Worm (Caenorhabditis elegans) whole organism, L4 larva: Measurements from ENCODE around the gene F13H10.1.

Experiments used
- F10B5.3 ChIP-seq: sonication (generic microtip); optimal IDR thresholded peaks from 2 replicates; lab custom pipeline; 2016; ENCODE audit warnings: mild to moderate bottlenecking, missing genetic modification characterization, missing compliant biosample characterization
- F37D6.2 ChIP-seq: sonication (generic microtip); optimal IDR thresholded peaks from 2 replicates; lab custom pipeline; 2016; ENCODE audit warnings: mild to moderate bottlenecking, missing genetic modification characterization, missing compliant biosample characterization
- F44E2.7 ChIP-seq: fragments of 200-800 bp; sonication (Bioruptor generic); IDR thresholded peaks from 2 replicates; pipeline ENCODE4 v2.1.2; 2022; ENCODE audit warnings: missing genetic modification characterization, missing compliant biosample characterization
- F49E8.2 ChIP-seq: sonication (generic microtip); optimal IDR thresholded peaks from 2 replicates; lab custom pipeline; 2016; ENCODE audit warnings: missing compliant biosample characterization, mild to moderate bottlenecking, missing genetic modification characterization, borderline replicate concordance
- T20F7.1 ChIP-seq: fragments of 200-800 bp; sonication (Bioruptor generic); optimal IDR thresholded peaks from 2 replicates; lab custom pipeline; 2018; ENCODE audit warnings: mild to moderate bottlenecking, missing genetic modification characterization, missing compliant biosample characterization
- Y105C5A.15 ChIP-seq: fragments of 200-800 bp; sonication (Bioruptor generic); IDR thresholded peaks from 2 replicates; pipeline ENCODE4 v1.3.6; 2022; ENCODE audit warnings: missing genetic modification characterization, missing compliant biosample characterization
- Y48G9A.11 ChIP-seq: fragments of 200-800 bp; sonication (Bioruptor generic); IDR thresholded peaks from 2 replicates; pipeline ENCODE4 v1.3.6; 2022; ENCODE audit warnings: missing genetic modification reagents, missing genetic modification characterization, missing compliant biosample characterization
- ZK546.5 ChIP-seq, 2 experiments: sonication (generic microtip); optimal IDR thresholded peaks; 2 replicates each; lab custom pipeline; 2017; ENCODE audit warnings: missing biosample characterization in 2 of 2, missing genetic modification characterization in 2 of 2
- aly-2 ChIP-seq: sonication (generic microtip); optimal IDR thresholded peaks from 2 replicates; lab custom pipeline; 2018; ENCODE audit warnings: missing biosample characterization, missing genetic modification characterization
- arid-1 ChIP-seq: fragments of 200-800 bp; sonication (Bioruptor generic); conservative IDR thresholded peaks from 2 replicates; pipeline ENCODE4 v1.3.6; 2022; ENCODE audit warnings: missing genetic modification reagents, missing genetic modification characterization, missing compliant biosample characterization
- ceh-28 ChIP-seq: fragments of 150-350 bp; optimal IDR thresholded peaks from 2 replicates; lab custom pipeline; 2014; ENCODE audit warnings: missing biosample characterization, missing genetic modification reagents, missing genetic modification characterization
- ceh-44 ChIP-seq: fragments of 200-800 bp; sonication (Bioruptor generic); IDR thresholded peaks from 2 replicates; pipeline ENCODE4 v1.3.6; 2022; ENCODE audit warnings: missing genetic modification reagents, missing genetic modification characterization, missing compliant biosample characterization
- ceh-62 ChIP-seq: sonication (generic microtip); optimal IDR thresholded peaks from 2 replicates; lab custom pipeline; 2017; ENCODE audit warnings: missing biosample characterization, missing genetic modification characterization
- ceh-82 ChIP-seq: sonication (generic microtip); optimal IDR thresholded peaks from 2 replicates; lab custom pipeline; 2017; ENCODE audit warnings: missing biosample characterization, missing genetic modification characterization
- ces-1 ChIP-seq: fragments of 150-350 bp; sonication (generic microtip); optimal IDR thresholded peaks from 4 replicates; lab custom pipeline; 2014; ENCODE audit warnings: missing biosample characterization, missing genetic modification reagents, missing genetic modification characterization
- cey-2 ChIP-seq: sonication (generic microtip); optimal IDR thresholded peaks from 3 replicates; lab custom pipeline; 2017; ENCODE audit warnings: missing genetic modification characterization, mild to moderate bottlenecking, missing compliant biosample characterization, antibody characterized with exemption, borderline replicate concordance; ENCODE audit not compliant: insufficient read depth
- daf-8 ChIP-seq: fragments of 200-800 bp; sonication (Bioruptor generic); IDR thresholded peaks from 2 replicates; pipeline ENCODE4 v1.3.6; 2022; ENCODE audit warnings: missing genetic modification characterization, missing compliant biosample characterization
- dmd-9 ChIP-seq: fragments of 200-800 bp; sonication (Bioruptor generic); IDR thresholded peaks from 2 replicates; pipeline ENCODE4 v1.3.6; 2022; ENCODE audit warnings: missing genetic modification reagents, missing genetic modification characterization, missing compliant biosample characterization
- dpl-1 ChIP-seq: fragments of 150-350 bp; optimal IDR thresholded peaks from 2 replicates; lab custom pipeline; 2014; ENCODE audit warnings: missing biosample characterization, missing genetic modification reagents, missing genetic modification characterization
- duxl-1 ChIP-seq: sonication (generic microtip); optimal IDR thresholded peaks from 2 replicates; lab custom pipeline; 2016; ENCODE audit warnings: mild to moderate bottlenecking, missing genetic modification characterization, moderate library complexity, missing compliant biosample characterization; ENCODE audit not compliant: poor library complexity
- egl-27 ChIP-seq: sonication (generic microtip); optimal IDR thresholded peaks from 3 replicates; lab custom pipeline; 2017; ENCODE audit warnings: missing biosample characterization, missing genetic modification reagents, missing genetic modification characterization
- gei-8 ChIP-seq: fragments of 200-800 bp; sonication (Bioruptor generic); optimal IDR thresholded peaks from 2 replicates; lab custom pipeline; 2018; ENCODE audit warnings: mild to moderate bottlenecking, missing genetic modification characterization, missing compliant biosample characterization
- hif-1 ChIP-seq, 2 experiments: sonication (generic microtip); optimal IDR thresholded peaks; 2 replicates each; lab custom pipeline; 2016 to 2017; ENCODE audit warnings: missing compliant biosample characterization in 2 of 2, missing genetic modification characterization in 2 of 2, missing genetic modification reagents in 2 of 2, missing genotype in 2 of 2, mild to moderate bottlenecking in 1 of 2
- hlh-11 ChIP-seq: fragments of 200-800 bp; sonication (Bioruptor generic); optimal IDR thresholded peaks from 2 replicates; lab custom pipeline; 2018; ENCODE audit warnings: mild to moderate bottlenecking, missing genetic modification characterization, missing compliant biosample characterization
- hlh-30 ChIP-seq: sonication (generic microtip); optimal IDR thresholded peaks from 2 replicates; lab custom pipeline; 2017; ENCODE audit warnings: antibody characterized with exemption, mild to moderate bottlenecking, missing genetic modification characterization, missing compliant biosample characterization; ENCODE audit not compliant: insufficient read depth
- lim-7 ChIP-seq: fragments of 200-800 bp; sonication (Bioruptor generic); IDR thresholded peaks from 2 replicates; pipeline ENCODE4 v1.3.6; 2022; ENCODE audit warnings: missing genetic modification characterization, missing compliant biosample characterization
- lin-1 ChIP-seq: fragments of 200-800 bp; sonication (Bioruptor generic); IDR thresholded peaks from 2 replicates; pipeline ENCODE4 v1.3.6; 2022; ENCODE audit warnings: missing genetic modification reagents, missing genetic modification characterization, missing compliant biosample characterization
- lin-13 ChIP-seq: fragments of 150-350 bp; optimal IDR thresholded peaks from 2 replicates; lab custom pipeline; 2014; ENCODE audit warnings: missing biosample characterization, missing genetic modification reagents, missing genetic modification characterization
- lin-15B ChIP-seq: fragments of 150-350 bp; sonication (generic microtip); optimal IDR thresholded peaks from 3 replicates; lab custom pipeline; 2014; ENCODE audit warnings: missing biosample characterization, missing genetic modification characterization
- lin-29 ChIP-seq: fragments of 200-800 bp; sonication (Bioruptor generic); IDR thresholded peaks from 2 replicates; pipeline ENCODE4 v1.3.6; 2022; ENCODE audit warnings: missing genetic modification reagents, missing genetic modification characterization, missing compliant biosample characterization
- lin-39 ChIP-seq: fragments of 150-350 bp; optimal IDR thresholded peaks from 2 replicates; lab custom pipeline; 2014; ENCODE audit warnings: missing biosample characterization, missing genetic modification reagents, missing genetic modification characterization
- lsy-2 ChIP-seq, 2 experiments: fragments of 150-350 bp in 1 of 2; sonication (generic microtip) in 1 of 2; optimal IDR thresholded peaks; 2 replicates each; lab custom pipeline; 2014 to 2017; ENCODE audit warnings: missing biosample characterization in 2 of 2, missing genetic modification characterization in 2 of 2
- madf-9 ChIP-seq: fragments of 200-800 bp; sonication (Bioruptor generic); conservative IDR thresholded peaks from 2 replicates; pipeline ENCODE4 v1.3.6; 2022; ENCODE audit warnings: missing genetic modification reagents, missing genetic modification characterization, missing compliant biosample characterization
- mep-1 ChIP-seq: fragments of 150-350 bp; sonication (generic microtip); optimal IDR thresholded peaks from 3 replicates; lab custom pipeline; 2014; ENCODE audit warnings: missing biosample characterization, missing genetic modification characterization
- mes-2 ChIP-seq: sonication (generic microtip); optimal IDR thresholded peaks from 2 replicates; lab custom pipeline; 2016; ENCODE audit warnings: missing genotype, mild to moderate bottlenecking, missing genetic modification characterization, missing compliant biosample characterization; ENCODE audit not compliant: poor library complexity, severe bottlenecking
- nhr-11 ChIP-seq: fragments of 150-350 bp; optimal IDR thresholded peaks from 2 replicates; lab custom pipeline; 2014; ENCODE audit warnings: missing biosample characterization, missing genetic modification characterization
- nhr-28 ChIP-seq: fragments of 150-350 bp; optimal IDR thresholded peaks from 2 replicates; lab custom pipeline; 2014; ENCODE audit warnings: missing biosample characterization, missing genetic modification characterization
- nhr-6 ChIP-seq: fragments of 150-350 bp; optimal IDR thresholded peaks from 2 replicates; lab custom pipeline; 2014; ENCODE audit warnings: missing biosample characterization, missing genetic modification characterization
- pha-4 ChIP-seq, 2 experiments: fragments of 150-350 bp in 1 of 2; fragments of 200-800 bp in 1 of 2; sonication (Bioruptor generic) in 1 of 2; IDR thresholded peaks in 1 of 2; optimal IDR thresholded peaks in 1 of 2; 2 replicates each; pipeline versions ENCODE4 v1.3.6 to Lab custom; 2014 to 2022; ENCODE audit warnings: missing genetic modification characterization in 2 of 2, missing genetic modification reagents in 2 of 2, missing biosample characterization in 1 of 2, missing compliant biosample characterization in 1 of 2
- sdz-12 ChIP-seq: fragments of 200-800 bp; sonication (Bioruptor generic); optimal IDR thresholded peaks from 2 replicates; lab custom pipeline; 2018; ENCODE audit warnings: mild to moderate bottlenecking, missing genetic modification characterization, missing compliant biosample characterization
- snpc-1.2 ChIP-seq: fragments of 200-800 bp; sonication (Bioruptor generic); IDR thresholded peaks from 2 replicates; pipeline ENCODE4 v1.3.6; 2022; ENCODE audit warnings: missing genetic modification reagents, missing genetic modification characterization, missing compliant biosample characterization
- spr-1 ChIP-seq: sonication (generic microtip); optimal IDR thresholded peaks from 2 replicates; lab custom pipeline; 2016; ENCODE audit warnings: mild to moderate bottlenecking, missing genetic modification characterization, missing compliant biosample characterization
- tag-97 ChIP-seq: fragments of 200-800 bp; sonication (Bioruptor generic); IDR thresholded peaks from 2 replicates; pipeline ENCODE4 v1.3.6; 2022; ENCODE audit warnings: missing genetic modification characterization, missing compliant biosample characterization
- tra-1 ChIP-seq: fragments of 200-800 bp; sonication (Bioruptor generic); IDR thresholded peaks from 2 replicates; pipeline ENCODE4 v1.3.6; 2022; ENCODE audit warnings: missing genetic modification reagents, missing genetic modification characterization, missing compliant biosample characterization
- unc-39 ChIP-seq: sonication (generic microtip); optimal IDR thresholded peaks from 2 replicates; lab custom pipeline; 2017; ENCODE audit warnings: missing biosample characterization, missing genetic modification characterization
- unc-62 ChIP-seq, 3 experiments: fragments of 150-350 bp in 1 of 3; sonication (generic microtip); optimal IDR thresholded peaks in 2 of 3; peaks in 1 of 3; 1 replicate in 1 of 3; 2 replicates in 2 of 3; lab custom pipeline; 2014 to 2017; ENCODE audit warnings: missing biosample characterization in 3 of 3, missing genetic modification characterization in 3 of 3, missing genetic modification reagents in 3 of 3, missing genotype in 1 of 3
- zag-1 ChIP-seq: fragments of 150-350 bp; optimal IDR thresholded peaks from 2 replicates; lab custom pipeline; 2014; ENCODE audit warnings: missing biosample characterization, missing genetic modification characterization
- zfp-3 ChIP-seq: fragments of 200-800 bp; sonication (Bioruptor generic); conservative IDR thresholded peaks from 2 replicates; pipeline ENCODE4 v1.3.6; 2022; ENCODE audit warnings: missing genetic modification reagents, missing genetic modification characterization, missing compliant biosample characterization
- zip-11 ChIP-seq: fragments of 200-800 bp; sonication (Bioruptor generic); IDR thresholded peaks from 2 replicates; pipeline ENCODE4 v1.3.6; 2022; ENCODE audit warnings: missing genetic modification characterization, missing compliant biosample characterization
- ztf-11 ChIP-seq: fragments of 150-350 bp; optimal IDR thresholded peaks from 2 replicates; lab custom pipeline; 2014; ENCODE audit warnings: missing biosample characterization, missing genetic modification characterization

The F13H10.1 gene

ce11 chrIV:11036222-11036621 is 31.8 kb downstream of the F13H10.1 start, which contains the start of gene fkb-1 (continued):
- TF ChIP-seq ceh-62: no peak
- TF ChIP-seq madf-9 (GFP tag; lab: Robert Waterston, UW): no peak
- TF ChIP-seq unc-62 (GFP tag; optimal IDR thresholded peaks at IDR 0.05 in 1 of 2; lab: Kevin White, UChicago): peak in 1 of 2 experiments; percentile 96
- TF ChIP-seq unc-62 (tag; optimal IDR thresholded peaks at IDR 0.05; lab: Kevin White, UChicago): no peak
- TF ChIP-seq ceh-44: no peak
- no peak for TF ChIP-seq ceh-82 (tag; lab: Kevin White, UChicago)
- no peak for TF ChIP-seq zfp-3 (GFP tag; lab: Robert Waterston, UW)
- peak; percentile 60 for TF ChIP-seq nhr-11 (tag; lab: Kevin White, UChicago)
- TF ChIP-seq dpl-1 (GFP tag; lab: Kevin White, UChicago): peak; percentile 71
- no peak for TF ChIP-seq lin-15B (tag; lab: Kevin White, UChicago)
- TF ChIP-seq hif-1 (tag; optimal IDR thresholded peaks at IDR 0.05; lab: Kevin White, UChicago): no peak
- no peak for TF ChIP-seq arid-1 (GFP tag; lab: Robert Waterston, UW)
- TF ChIP-seq lsy-2 (tag; optimal IDR thresholded peaks at IDR 0.05; lab: Kevin White, UChicago): peak in 1 of 2 experiments; percentile 83
- TF ChIP-seq daf-8 (GFP tag; lab: Robert Waterston, UW): no peak
- no peak for TF ChIP-seq ztf-11
- TF ChIP-seq duxl-1 (tag; lab: Kevin White, UChicago): no peak
- no peak for TF ChIP-seq pha-4 (GFP tag; IDR thresholded peaks at IDR 0.05; lab: Robert Waterston, UW)
- peak; percentile 87 for TF ChIP-seq pha-4 (tag; optimal IDR thresholded peaks at IDR 0.05; lab: Kevin White, UChicago)
- no peak for TF ChIP-seq Y48G9A.11 (GFP tag; lab: Robert Waterston, UW)
- peak; percentile 6 for TF ChIP-seq F37D6.2 (tag; lab: Kevin White, UChicago)
- no peak for TF ChIP-seq lin-39 (tag; lab: Kevin White, UChicago)
- no peak for TF ChIP-seq tag-97 (GFP tag; lab: Robert Waterston, UW)
- peak; percentile 71 for TF ChIP-seq nhr-28
- TF ChIP-seq ces-1 (GFP tag; lab: Kevin White, UChicago): no peak
- no peak for TF ChIP-seq ZK546.5 (tag; optimal IDR thresholded peaks at IDR 0.05; lab: Kevin White, UChicago)
- TF ChIP-seq gei-8: no peak
- TF ChIP-seq lim-7 (GFP tag; lab: Robert Waterston, UW): no peak
- no peak for TF ChIP-seq T20F7.1 (GFP tag; lab: Kevin White, UChicago)
- TF ChIP-seq Y105C5A.15 (GFP tag; lab: Robert Waterston, UW): no peak
- no peak for TF ChIP-seq tra-1 (GFP tag; lab: Robert Waterston, UW)
- no peak for TF ChIP-seq cey-2 (tag; lab: Kevin White, UChicago)
- TF ChIP-seq ceh-28 (tag; lab: Kevin White, UChicago): no peak
- TF ChIP-seq hlh-30 (tag; lab: Kevin White, UChicago): peak; percentile 38
- TF ChIP-seq F10B5.3 (tag; lab: Kevin White, UChicago): no peak
- no peak for TF ChIP-seq lin-13 (GFP tag; lab: Kevin White, UChicago)
- no peak for TF ChIP-seq sdz-12 (GFP tag; lab: Kevin White, UChicago)
- no peak for TF ChIP-seq dmd-9 (GFP tag; lab: Robert Waterston, UW)
- peak; percentile 38 for TF ChIP-seq nhr-6
- no peak for TF ChIP-seq zag-1 (tag; lab: Kevin White, UChicago)
- no peak for TF ChIP-seq lin-29
- no peak for TF ChIP-seq egl-27
- TF ChIP-seq snpc-1.2: no peak
- TF ChIP-seq F44E2.7 (GFP tag; lab: Robert Waterston, UW): no peak
- TF ChIP-seq aly-2: no peak
- TF ChIP-seq mep-1: peak; percentile 75
- TF ChIP-seq mes-2 (tag; lab: Kevin White, UChicago): peak; percentile 58
- no peak for TF ChIP-seq unc-39 (tag; lab: Kevin White, UChicago)
- peak; percentile 65 for TF ChIP-seq hlh-11 (tag; lab: Kevin White, UChicago)
- no peak for TF ChIP-seq F49E8.2
- TF ChIP-seq spr-1 (tag; lab: Kevin White, UChicago): peak; percentile 20
- TF ChIP-seq zip-11 (GFP tag; lab: Robert Waterston, UW): no peak
- TF ChIP-seq lin-1 (GFP tag; lab: Robert Waterston, UW): no peak
